Worm (Caenorhabditis elegans): ENCODE data around the gene D2024.4.
A peak's percentile ranks its signal among the peaks of the same experiment; 100 is the strongest.

Gene D2024.4

DNA sequence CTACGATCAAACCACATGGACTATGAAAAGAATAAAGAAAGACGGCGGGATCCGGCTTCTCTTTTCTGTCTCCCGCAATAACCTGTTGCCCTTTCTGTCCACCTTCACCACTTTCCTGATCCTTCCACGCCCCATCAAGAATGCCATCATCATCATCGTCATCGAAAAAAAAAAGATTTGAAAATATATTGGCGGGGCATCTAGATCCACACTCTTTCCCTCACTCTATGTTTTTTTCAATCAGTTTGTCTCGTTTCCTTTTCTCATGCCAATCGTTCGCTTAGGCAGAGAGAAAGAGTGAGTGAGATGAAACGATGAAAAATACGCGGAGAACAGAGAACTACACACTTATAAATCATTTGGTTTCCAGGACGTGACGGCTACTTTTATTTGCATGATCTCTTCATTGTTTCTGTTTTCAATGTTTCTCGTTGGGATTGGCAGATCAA is 2.6 kb downstream of the D2024.4 start:
- TF ChIP-seq dmd-9 (GFP tag; IDR thresholded peaks at IDR 0.05) (no peak), nhr-237 (tag; optimal IDR thresholded peaks at IDR 0.05) (no peak), mxl-3 (GFP tag; optimal IDR thresholded peaks at IDR 0.05) (peak; percentile 78), zfp-3 (GFP tag; conservative IDR thresholded peaks at IDR 0.05) (no peak), ceh-20 (GFP tag; IDR thresholded peaks at IDR 0.05) (no peak), attf-4 (tag; optimal IDR thresholded peaks at IDR 0.05) (no peak), spr-3 (GFP tag; optimal IDR thresholded peaks at IDR 0.05) (no peak), zfp-2 (tag; optimal IDR thresholded peaks at IDR 0.05) (no peak), daf-16 (GFP tag; optimal IDR thresholded peaks at IDR 0.05) (peak in 1 of 2 experiments; percentile 52), daf-16 (tag; optimal IDR thresholded peaks at IDR 0.05) (no peak), ama-1 (optimal IDR thresholded peaks at IDR 0.05) (no peak), mdt-29 (GFP tag; IDR thresholded peaks at IDR 0.05) (no peak), nhr-41 (GFP tag; IDR thresholded peaks at IDR 0.05) (no peak), nhr-102 (tag; optimal IDR thresholded peaks at IDR 0.05) (no peak), aha-1 (tag) (peak; percentile 41), madf-9 (GFP tag; conservative IDR thresholded peaks at IDR 0.05) (no peak), ztf-7 (tag; optimal IDR thresholded peaks at IDR 0.05) (no peak), nhr-42 (GFP tag; IDR thresholded peaks at IDR 0.05) (no peak), F49E8.2 (tag; optimal IDR thresholded peaks at IDR 0.05; ENCODE audit: borderline replicate concordance) (no peak), tra-1 (GFP tag; IDR thresholded peaks at IDR 0.05) (no peak), arid-1 (GFP tag; conservative IDR thresholded peaks at IDR 0.05) (no peak), vab-7 (GFP tag; IDR thresholded peaks at IDR 0.05) (no peak), fos-1 (tag; optimal IDR thresholded peaks at IDR 0.05) (no peak), sdz-12 (GFP tag; optimal IDR thresholded peaks at IDR 0.05) (no peak), lin-13 (GFP tag; optimal IDR thresholded peaks at IDR 0.05) (no peak), daf-8 (GFP tag; IDR thresholded peaks at IDR 0.05) (no peak), set-16 (GFP tag; IDR thresholded peaks at IDR 0.05) (no peak), rbr-2 (tag; optimal IDR thresholded peaks at IDR 0.05) (no peak), egl-27 (tag; optimal IDR thresholded peaks at IDR 0.05) (no peak), T20F7.1 (GFP tag; optimal IDR thresholded peaks at IDR 0.05) (no peak), daf-19 (GFP tag; conservative IDR thresholded peaks at IDR 0.05) (no peak), ZK337.2 (GFP tag; IDR thresholded peaks at IDR 0.05) (no peak), nhr-76 (tag; optimal IDR thresholded peaks at IDR 0.05) (no peak), T26A8.4 (GFP tag; IDR thresholded peaks at IDR 0.05) (no peak), pha-4 (GFP tag; IDR thresholded peaks at IDR 0.05) (no peak), pha-4 (tag; optimal IDR thresholded peaks at IDR 0.05) (no peak), nhr-28 (tag; optimal IDR thresholded peaks at IDR 0.05) (peak; percentile 42), zag-1 (tag; optimal IDR thresholded peaks at IDR 0.05) (no peak), lin-39 (tag; optimal IDR thresholded peaks at IDR 0.05) (no peak), D1046.2 (GFP tag; IDR thresholded peaks at IDR 0.05) (no peak), Y48G9A.11 (GFP tag; IDR thresholded peaks at IDR 0.05) (no peak), zip-2 (tag; optimal IDR thresholded peaks at IDR 0.05) (no peak), F37D6.2 (tag; optimal IDR thresholded peaks at IDR 0.05) (no peak), ceh-44 (GFP tag; IDR thresholded peaks at IDR 0.05) (no peak), F44E2.7 (GFP tag; IDR thresholded peaks at IDR 0.05) (no peak), unc-62 (GFP tag; optimal IDR thresholded peaks at IDR 0.05 in 1 of 2) (peak in 1 of 2 experiments; percentile 83), unc-62 (tag; optimal IDR thresholded peaks at IDR 0.05) (no peak), snpc-1.2 (GFP tag; IDR thresholded peaks at IDR 0.05) (no peak), spr-1 (tag; optimal IDR thresholded peaks at IDR 0.05) (no peak), ZK546.5 (tag; optimal IDR thresholded peaks at IDR 0.05) (no peak), madf-5 (GFP tag; IDR thresholded peaks at IDR 0.05) (no peak), mdl-1 (tag; optimal IDR thresholded peaks at IDR 0.05) (peak in 1 of 2 experiments; percentile 30), mes-2 (tag; optimal IDR thresholded peaks at IDR 0.05; ENCODE audit: poor library complexity, severe bottlenecking) (no peak), saeg-2 (GFP tag; IDR thresholded peaks at IDR 0.05) (no peak)
